Fruit fly (Drosophila melanogaster): ENCODE results near the gene escl.
A peak's percentile ranks its signal among the peaks of the same experiment; 100 is the strongest.

escl gene

DNA sequence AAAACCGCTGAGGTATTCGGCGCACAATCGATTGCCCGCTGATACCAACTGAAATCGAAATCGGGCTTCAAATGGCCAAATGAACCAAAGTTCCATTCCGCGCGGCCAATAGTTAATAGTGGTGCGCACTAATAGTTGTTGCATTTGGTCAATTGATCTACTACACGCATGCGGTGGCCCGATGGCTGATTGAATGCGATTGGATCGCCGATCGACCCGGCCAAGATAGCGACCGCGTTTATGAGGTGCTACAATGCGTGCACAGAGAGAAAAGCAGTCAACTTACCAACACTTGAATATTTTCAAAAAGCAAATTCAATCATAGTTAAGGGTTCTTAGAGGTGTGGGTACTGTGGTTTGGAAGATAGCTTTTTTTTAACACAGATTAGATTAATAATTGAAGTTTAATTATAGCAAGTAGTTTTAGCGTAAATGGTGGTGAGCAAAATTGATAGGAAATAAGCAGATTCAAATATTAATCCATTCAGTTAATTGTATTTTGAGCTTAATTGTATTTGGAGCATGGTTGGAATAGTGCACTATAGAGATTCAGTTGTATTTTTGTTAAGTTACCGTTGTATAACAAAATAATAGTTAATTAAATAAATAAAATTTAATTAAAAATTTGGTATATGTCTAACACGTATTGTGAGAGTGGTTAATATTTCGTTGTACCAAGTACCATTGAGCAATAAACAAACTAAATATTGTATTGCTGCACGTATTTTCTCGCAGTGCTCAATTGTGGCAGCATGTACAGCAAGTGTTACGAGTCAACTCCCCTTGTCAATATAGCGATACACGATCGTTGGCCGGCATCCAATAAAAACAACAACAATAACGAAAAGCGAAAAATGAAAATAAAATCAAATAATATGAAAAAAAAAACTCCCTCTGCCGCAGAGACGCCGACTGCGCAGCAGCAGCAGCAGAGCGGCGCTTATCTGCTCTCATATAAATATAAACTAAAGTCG is 36.0 kb downstream of the escl start (continued):
- TF ChIP-seq Meics (GFP tag; optimal IDR thresholded peaks at IDR 0.05) (peak; percentile 68), MBD-R2 (GFP tag; IDR thresholded peaks at IDR 0.05) (no peak; the same call in 1 of the 2 replicates), Atf-2 (GFP tag; optimal IDR thresholded peaks at IDR 0.05) (no peak), gce (GFP tag; IDR thresholded peaks at IDR 0.05) (0 out of 3 replicates have a peak, but pooled peaks have one; percentile 10), E2f1 (GFP tag; IDR thresholded peaks at IDR 0.05) (peak; percentile 47; the same call in 1 of the 2 replicates), PHDP (tag; optimal IDR thresholded peaks at IDR 0.05) (peak; percentile 52), CG14050 (GFP tag; IDR thresholded peaks at IDR 0.05) (peak; percentile 9; the same call in 1 of the 3 replicates), CG12236 (GFP tag; optimal IDR thresholded peaks at IDR 0.05) (no peak), CG7745 (tag; optimal IDR thresholded peaks at IDR 0.05) (no peak), trh (GFP tag; optimal IDR thresholded peaks at IDR 0.05) (peak; percentile 31), Hr3 (GFP tag; optimal IDR thresholded peaks at IDR 0.05) (peak; percentile 56), C15 (GFP tag; IDR thresholded peaks at IDR 0.05) (0 out of 3 replicates have a peak, but pooled peaks have one; percentile 23), CG8924 (tag; optimal IDR thresholded peaks at IDR 0.05) (peak; percentile 78), BtbVII (GFP tag; optimal IDR thresholded peaks at IDR 0.05) (no peak), fd102C (GFP tag; optimal IDR thresholded peaks at IDR 0.05) (no peak), jumu (GFP tag; optimal IDR thresholded peaks at IDR 0.05) (peak; percentile 5), CG8944 (GFP tag; optimal IDR thresholded peaks at IDR 0.05) (peak; percentile 37), CG17612 (GFP tag; IDR thresholded peaks at IDR 0.05) (peak; percentile 23; the same call in 1 of the 2 replicates), CG9817 (tag; optimal IDR thresholded peaks at IDR 0.05) (peak; percentile 24), fru (optimal IDR thresholded peaks at IDR 0.05) (no peak), CG3407 (GFP tag; optimal IDR thresholded peaks at IDR 0.05) (peak; percentile 42), Dbx (GFP tag; IDR thresholded peaks at IDR 0.05) (no peak), jigr1 (GFP tag; IDR thresholded peaks at IDR 0.05) (no peak), CG17802 (tag; optimal IDR thresholded peaks at IDR 0.05) (peak; percentile 0), Usf (GFP tag; optimal IDR thresholded peaks at IDR 0.05) (peak; percentile 30), cad (GFP tag; optimal IDR thresholded peaks at IDR 0.05) (no peak), bab2 (GFP tag; optimal IDR thresholded peaks at IDR 0.05) (peak; percentile 27), crp (GFP tag; optimal IDR thresholded peaks at IDR 0.05) (no peak), CG7271 (tag; optimal IDR thresholded peaks at IDR 0.05) (no peak), mirr (GFP tag; optimal IDR thresholded peaks at IDR 0.05) (peak; percentile 10), tx (GFP tag; optimal IDR thresholded peaks at IDR 0.05) (peak; percentile 11), Deaf1 (tag; optimal IDR thresholded peaks at IDR 0.05) (peak; percentile 8), CG34422 (GFP tag; IDR thresholded peaks at IDR 0.05) (peak; percentile 44; the same call in 2 of the 3 replicates), repo (GFP tag; optimal IDR thresholded peaks at IDR 0.05) (no peak), CG11723 (GFP tag; optimal IDR thresholded peaks at IDR 0.05) (peak; percentile 19), Lim3 (GFP tag; IDR thresholded peaks at IDR 0.05) (peak; percentile 35; the same call in 1 of the 2 replicates), CG15479 (GFP tag; optimal IDR thresholded peaks at IDR 0.05) (no peak), Sry-β (GFP tag; optimal IDR thresholded peaks at IDR 0.05) (peak; percentile 8), odd (GFP tag; optimal IDR thresholded peaks at IDR 0.05) (peak; percentile 53), sima (GFP tag; optimal IDR thresholded peaks at IDR 0.05) (no peak), Hr78 (GFP tag; optimal IDR thresholded peaks at IDR 0.05) (peak in 1 of 2 experiments; percentile 16), gcm2 (GFP tag; optimal IDR thresholded peaks at IDR 0.05) (peak; percentile 47), ci (GFP tag; IDR thresholded peaks at IDR 0.05) (peak; percentile 44; the same call in 1 of the 3 replicates), Fer2 (tag; optimal IDR thresholded peaks at IDR 0.05) (no peak), zf30C (GFP tag; optimal IDR thresholded peaks at IDR 0.05) (peak; percentile 41), ham (GFP tag; IDR thresholded peaks at IDR 0.05) (no peak), ewg (GFP tag; optimal IDR thresholded peaks at IDR 0.05) (peak; percentile 44), abd-A (tag; optimal IDR thresholded peaks at IDR 0.05) (no peak)

Measured in whole organism, embryonic.